Fruit fly (Drosophila melanogaster) whole organism, prepupa: ENCODE results near the gene CG11837.

Experiments
- CG10631 ChIP-seq: fragments of 200-800 bp; sonication (Bioruptor generic); optimal IDR thresholded peaks from 2 replicates; lab custom pipeline; 2016; ENCODE audit warnings: missing biosample characterization, missing genetic modification characterization
- CG10669 ChIP-seq: fragments of 200-800 bp; sonication (Bioruptor generic); optimal IDR thresholded peaks from 3 replicates; lab custom pipeline; 2018; ENCODE audit warnings: missing biosample characterization, mild to moderate bottlenecking, missing genetic modification characterization, moderate library complexity
- CG11294 ChIP-seq: fragments of 200-800 bp; sonication (Bioruptor generic); IDR thresholded peaks from 2 replicates; pipeline ENCODE4 v1.3.6; 2022; ENCODE audit warnings: missing biosample characterization, missing genetic modification characterization
- CG11762 ChIP-seq: fragments of 200-800 bp; sonication (Bioruptor generic); optimal IDR thresholded peaks from 3 replicates; lab custom pipeline; 2016; ENCODE audit warnings: missing biosample characterization, missing genetic modification characterization; ENCODE audit not compliant: insufficient read depth
- CG15336 ChIP-seq: fragments of 200-800 bp; sonication (Bioruptor generic); IDR thresholded peaks from 2 replicates; pipeline ENCODE4 v1.3.6; 2022; ENCODE audit warnings: missing biosample characterization, missing genetic modification characterization
- CG1621 ChIP-seq: fragments of 200-800 bp; sonication (Bioruptor generic); optimal IDR thresholded peaks from 3 replicates; lab custom pipeline; 2018; ENCODE audit warnings: missing biosample characterization, mild to moderate bottlenecking, missing genetic modification characterization
- CG16779 ChIP-seq: fragments of 200-800 bp; sonication (Bioruptor generic); optimal IDR thresholded peaks from 3 replicates; lab custom pipeline; 2017; ENCODE audit warnings: missing biosample characterization, mild to moderate bottlenecking, missing genetic modification characterization
- CG3032 ChIP-seq: fragments of 200-800 bp; optimal IDR thresholded peaks from 2 replicates; lab custom pipeline; 2019; ENCODE audit warnings: missing biosample characterization, mild to moderate bottlenecking, missing genetic modification characterization, moderate library complexity
- CG31627 ChIP-seq: fragments of 200-800 bp; sonication (Bioruptor generic); optimal IDR thresholded peaks from 3 replicates; lab custom pipeline; 2016; ENCODE audit warnings: missing biosample characterization, missing genetic modification characterization
- CG32006 ChIP-seq: fragments of 200-800 bp; sonication (Bioruptor generic); optimal IDR thresholded peaks from 3 replicates; lab custom pipeline; 2017; ENCODE audit warnings: missing biosample characterization, mild to moderate bottlenecking, missing genetic modification characterization
- CG3919 ChIP-seq: fragments of 200-800 bp; sonication (Bioruptor generic); optimal IDR thresholded peaks from 3 replicates; lab custom pipeline; 2016; ENCODE audit warnings: missing biosample characterization, missing genetic modification characterization
- CG6163 ChIP-seq: fragments of 200-800 bp; sonication (Bioruptor generic); IDR thresholded peaks from 3 replicates; pipeline ENCODE4 v1.3.6; 2022; ENCODE audit warnings: missing biosample characterization, missing genetic modification characterization
- CG6276 ChIP-seq: fragments of 200-800 bp; sonication (Bioruptor generic); optimal IDR thresholded peaks from 2 replicates; lab custom pipeline; 2017; ENCODE audit warnings: missing biosample characterization, mild to moderate bottlenecking, missing genetic modification characterization
- CG6792 ChIP-seq: fragments of 200-800 bp; sonication (Bioruptor generic); optimal IDR thresholded peaks from 3 replicates; lab custom pipeline; 2016; ENCODE audit warnings: missing biosample characterization, missing genetic modification characterization
- CG7368 ChIP-seq: fragments of 200-800 bp; sonication (Bioruptor generic); optimal IDR thresholded peaks from 3 replicates; lab custom pipeline; 2016; ENCODE audit warnings: missing biosample characterization, missing genetic modification characterization
- CG8119 ChIP-seq: fragments of 200-800 bp; sonication (Bioruptor generic); IDR thresholded peaks from 3 replicates; pipeline ENCODE4 v1.3.6; 2022; ENCODE audit warnings: missing biosample characterization, missing genetic modification characterization
- CG8319 ChIP-seq: fragments of 200-800 bp; sonication (Bioruptor generic); optimal IDR thresholded peaks from 3 replicates; lab custom pipeline; 2016; ENCODE audit warnings: missing biosample characterization, missing genetic modification characterization
- CG8632 ChIP-seq: fragments of 200-800 bp; sonication (Bioruptor generic); optimal IDR thresholded peaks from 3 replicates; lab custom pipeline; 2016; ENCODE audit warnings: missing biosample characterization, missing genetic modification characterization
- Eip75B ChIP-seq: fragments of 200-800 bp; sonication (Bioruptor generic); optimal IDR thresholded peaks from 3 replicates; lab custom pipeline; 2016; ENCODE audit warnings: missing biosample characterization, missing genetic modification characterization
- Eip78C ChIP-seq: fragments of 200-800 bp; sonication (Bioruptor generic); peaks from one replicate; lab custom pipeline; 2016; ENCODE audit warnings: missing biosample characterization, missing genetic modification characterization
- Eip93F ChIP-seq: fragments of 200-800 bp; sonication (Bioruptor generic); optimal IDR thresholded peaks from 2 replicates; lab custom pipeline; 2016; ENCODE audit warnings: missing biosample characterization, mild to moderate bottlenecking, missing genetic modification characterization
- Ets21C ChIP-seq: fragments of 200-800 bp; sonication (Bioruptor generic); optimal IDR thresholded peaks from 3 replicates; lab custom pipeline; 2016; ENCODE audit warnings: missing biosample characterization, missing genetic modification characterization
- Ets96B ChIP-seq: fragments of 200-800 bp; optimal IDR thresholded peaks from 2 replicates; lab custom pipeline; 2019; ENCODE audit warnings: missing biosample characterization, mild to moderate bottlenecking, missing genetic modification characterization, moderate library complexity
- Gug ChIP-seq: fragments of 200-800 bp; sonication (Bioruptor generic); IDR thresholded peaks from 2 replicates; pipeline ENCODE4 v1.3.6; 2022; ENCODE audit warnings: missing biosample characterization, missing genetic modification characterization
- Hr4 ChIP-seq: fragments of 200-800 bp; sonication (Bioruptor generic); optimal IDR thresholded peaks from 3 replicates; lab custom pipeline; 2016; ENCODE audit warnings: missing biosample characterization, missing genetic modification characterization
- Lpt ChIP-seq: fragments of 200-800 bp; sonication (Bioruptor generic); optimal IDR thresholded peaks from 3 replicates; lab custom pipeline; 2016; ENCODE audit warnings: missing biosample characterization, missing genetic modification characterization
- OdsH ChIP-seq: fragments of 200-800 bp; sonication (Bioruptor generic); optimal IDR thresholded peaks from 3 replicates; lab custom pipeline; 2016; ENCODE audit warnings: missing biosample characterization, missing genetic modification characterization
- Smox ChIP-seq: fragments of 200-800 bp; sonication (Bioruptor generic); optimal IDR thresholded peaks from 3 replicates; lab custom pipeline; 2016; ENCODE audit warnings: missing biosample characterization, missing genetic modification characterization
- Sox14 ChIP-seq: fragments of 200-800 bp; sonication (Bioruptor generic); optimal IDR thresholded peaks from 3 replicates; lab custom pipeline; 2016; ENCODE audit warnings: missing biosample characterization, missing genetic modification characterization
- Sox15 ChIP-seq: fragments of 200-800 bp; sonication (Bioruptor generic); optimal IDR thresholded peaks from 3 replicates; lab custom pipeline; 2016; ENCODE audit warnings: missing biosample characterization, missing genetic modification characterization
- achi ChIP-seq: fragments of 200-800 bp; sonication (Bioruptor generic); optimal IDR thresholded peaks from 3 replicates; lab custom pipeline; 2016; ENCODE audit warnings: missing biosample characterization, missing genetic modification characterization
- acj6 ChIP-seq: fragments of 200-800 bp; sonication (Bioruptor generic); optimal IDR thresholded peaks from 3 replicates; lab custom pipeline; 2016; ENCODE audit warnings: missing biosample characterization, missing genetic modification characterization
- dac ChIP-seq: fragments of 200-800 bp; sonication (Bioruptor generic); optimal IDR thresholded peaks from 2 replicates; lab custom pipeline; 2017; ENCODE audit warnings: missing biosample characterization, mild to moderate bottlenecking, missing genetic modification characterization
- dsx ChIP-seq: fragments of 200-800 bp; optimal IDR thresholded peaks from 3 replicates; lab custom pipeline; 2019; ENCODE audit warnings: missing biosample characterization, mild to moderate bottlenecking, missing genetic modification characterization, moderate library complexity; ENCODE audit not compliant: poor library complexity, severe bottlenecking
- eg ChIP-seq: fragments of 200-800 bp; sonication (Bioruptor generic); IDR thresholded peaks from 3 replicates; pipeline ENCODE4 v1.3.6; 2022; ENCODE audit warnings: missing biosample characterization, missing genetic modification characterization
- fd59A ChIP-seq: fragments of 200-800 bp; sonication (Bioruptor generic); optimal IDR thresholded peaks from 2 replicates; lab custom pipeline; 2017; ENCODE audit warnings: missing biosample characterization, mild to moderate bottlenecking, missing genetic modification characterization, missing genetic modification reagents
- fkh ChIP-seq: fragments of 200-800 bp; sonication (Bioruptor generic); optimal IDR thresholded peaks from 3 replicates; lab custom pipeline; 2017; ENCODE audit warnings: missing biosample characterization, mild to moderate bottlenecking, missing genetic modification characterization, moderate library complexity
- net ChIP-seq: fragments of 200-800 bp; sonication (Bioruptor generic); optimal IDR thresholded peaks from 3 replicates; lab custom pipeline; 2016; ENCODE audit warnings: missing biosample characterization, missing genetic modification characterization
- pdm3 ChIP-seq: fragments of 200-800 bp; sonication (Bioruptor generic); optimal IDR thresholded peaks from 3 replicates; lab custom pipeline; 2016; ENCODE audit warnings: missing biosample characterization, missing genetic modification characterization
- salr ChIP-seq, 2 experiments: fragments of 200-800 bp; sonication (Bioruptor generic); optimal IDR thresholded peaks; 3 replicates each; lab custom pipeline; 2016 to 2018; ENCODE audit warnings: missing biosample characterization in 2 of 2, missing genetic modification characterization in 2 of 2, mild to moderate bottlenecking in 1 of 2
- spab ChIP-seq: fragments of 200-800 bp; sonication (Bioruptor generic); optimal IDR thresholded peaks from 2 replicates; lab custom pipeline; 2017; ENCODE audit warnings: missing biosample characterization, mild to moderate bottlenecking, missing genetic modification characterization, missing genetic modification reagents
- ss ChIP-seq, 2 experiments: fragments of 200-800 bp; sonication (Bioruptor generic); optimal IDR thresholded peaks; 2 replicates in 1 of 2; 3 replicates in 1 of 2; lab custom pipeline; 2017 to 2018; ENCODE audit warnings: mild to moderate bottlenecking in 2 of 2, missing biosample characterization in 2 of 2, missing genetic modification characterization in 2 of 2, moderate library complexity in 1 of 2
- svp ChIP-seq: fragments of 200-800 bp; sonication (Bioruptor generic); peaks from one replicate; lab custom pipeline; 2016; ENCODE audit warnings: missing biosample characterization, missing genetic modification characterization
- topi ChIP-seq: fragments of 200-800 bp; sonication (Bioruptor generic); optimal IDR thresholded peaks from 3 replicates; lab custom pipeline; 2016; ENCODE audit warnings: missing biosample characterization, missing genetic modification characterization
- vri ChIP-seq: fragments of 200-800 bp; sonication (Bioruptor generic); optimal IDR thresholded peaks from 3 replicates; lab custom pipeline; 2016; ENCODE audit warnings: missing biosample characterization, mild to moderate bottlenecking, missing genetic modification characterization

The CG11837 gene

dm6 chr3R:29088938-29089661 lies 39.8 kb downstream of the CG11837 start (continued):
- peak; percentile 16 for TF ChIP-seq CG8319 (GFP tag; lab: Kevin White, UChicago)
- peak; percentile 89 for TF ChIP-seq Eip78C (GFP tag; lab: Kevin White, UChicago)
- TF ChIP-seq pdm3 (GFP tag; lab: Kevin White, UChicago), result peak; percentile 67
- peak; percentile 62 for TF ChIP-seq Smox (GFP tag; lab: Kevin White, UChicago)
- TF ChIP-seq fkh (GFP tag; lab: Kevin White, UChicago), result no peak
- no peak for TF ChIP-seq CG1621
- peak; percentile 65 for TF ChIP-seq topi (GFP tag; lab: Kevin White, UChicago)
- TF ChIP-seq CG6276, result peak; percentile 31
- peak; percentile 51 for TF ChIP-seq OdsH

DNA sequence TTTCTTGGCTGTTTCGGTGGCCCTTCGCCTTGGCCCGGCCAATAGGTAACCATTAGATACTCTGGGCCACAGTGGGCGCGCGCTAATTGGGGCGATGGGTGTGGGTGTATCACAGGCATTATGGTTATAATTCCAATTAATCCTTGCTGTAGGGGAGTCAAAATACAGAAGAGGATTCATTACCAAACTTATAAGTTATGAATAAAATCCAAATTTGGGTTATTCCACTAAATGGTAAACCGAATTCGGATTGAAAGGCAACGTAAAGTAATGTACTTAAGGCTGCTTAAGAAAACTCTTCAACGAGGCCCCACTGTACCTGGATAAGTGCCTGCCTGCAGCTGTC lies 40.3 kb downstream of the CG11837 start:
- TF ChIP-seq achi (GFP tag; lab: Kevin White, UChicago), result peak; percentile 2
- 0 out of 3 replicates have a peak, but pooled peaks have one; percentile 34 for TF ChIP-seq CG6163 (GFP tag; lab: Robert Waterston, UW)
- TF ChIP-seq OdsH, result no peak
- 0 out of 2 replicates have a peak, but pooled peaks have one; percentile 12 for TF ChIP-seq Gug (GFP tag; lab: Robert Waterston, UW)
- peak; percentile 12 for TF ChIP-seq CG3919 (GFP tag; lab: Kevin White, UChicago)
- TF ChIP-seq CG1621, result no peak
- no peak for TF ChIP-seq Eip93F (GFP tag; lab: Kevin White, UChicago)
- TF ChIP-seq CG31627 (GFP tag; lab: Kevin White, UChicago), result no peak
- no peak for TF ChIP-seq CG6276
- TF ChIP-seq ss (GFP tag; optimal IDR thresholded peaks at IDR 0.05; lab: Kevin White, UChicago), result no peak
- peak; percentile 26; the same call in 1 of the 3 replicates for TF ChIP-seq eg (GFP tag; lab: Robert Waterston, UW)

- TF ChIP-seq CG7368 (GFP tag; lab: Kevin White, UChicago) (peak; percentile 30), CG32006 (peak; percentile 41), CG1621 (peak; percentile 31), CG6792 (GFP tag; lab: Kevin White, UChicago) (peak; percentile 31), topi (GFP tag; lab: Kevin White, UChicago) (peak; percentile 33), Lpt (GFP tag; lab: Kevin White, UChicago) (no peak), Ets96B (tag; lab: Kevin White, UChicago) (peak; percentile 73), CG11294 (GFP tag; lab: Robert Waterston, UW) (no peak), dsx (peak; percentile 49), CG16779 (tag; lab: Kevin White, UChicago) (no peak), ss (GFP tag; optimal IDR thresholded peaks at IDR 0.05; lab: Kevin White, UChicago) (peak; percentile 27 to 52), svp (GFP tag; lab: Kevin White, UChicago) (no peak), CG31627 (GFP tag; lab: Kevin White, UChicago) (peak; percentile 27), CG6163 (GFP tag; lab: Robert Waterston, UW) (peak; percentile 50; the same call in 2 of the 3 replicates), CG3919 (GFP tag; lab: Kevin White, UChicago) (peak; percentile 54), CG15336 (0 out of 2 replicates have a peak, but pooled peaks have one; percentile 13), CG11762 (GFP tag; lab: Kevin White, UChicago) (no peak), fkh (GFP tag; lab: Kevin White, UChicago) (no peak), acj6 (GFP tag; lab: Kevin White, UChicago) (peak; percentile 41), spab (GFP tag; lab: Kevin White, UChicago) (peak; percentile 56), Sox14 (GFP tag; lab: Kevin White, UChicago) (peak; percentile 38), CG10669 (GFP tag; lab: Kevin White, UChicago) (peak; percentile 59), salr (GFP tag; optimal IDR thresholded peaks at IDR 0.05; lab: Kevin White, UChicago) (peak; percentile 4 to 31), CG8119 (peak; percentile 31; the same call in 1 of the 3 replicates), eg (GFP tag; lab: Robert Waterston, UW) (no peak), Sox15 (GFP tag; lab: Kevin White, UChicago) (no peak), dac (no peak), Hr4 (GFP tag; lab: Kevin White, UChicago) (peak; percentile 14), vri (GFP tag; lab: Kevin White, UChicago) (no peak), Ets21C (GFP tag; lab: Kevin White, UChicago) (peak; percentile 5), CG10631 (GFP tag; lab: Kevin White, UChicago) (peak; percentile 69), CG3032 (peak; percentile 63), net (GFP tag; lab: Kevin White, UChicago) (peak; percentile 4), CG8632 (GFP tag; lab: Kevin White, UChicago) (peak; percentile 18), Eip93F (GFP tag; lab: Kevin White, UChicago) (no peak), Eip75B (peak; percentile 44), fd59A (GFP tag; lab: Kevin White, UChicago) (peak; percentile 60)
Measured at dm6 chr3R:29091609-29092008, 42.3 kb downstream of the CG11837 start.
